Worm (Caenorhabditis elegans) whole organism, L4/young adult: ENCODE measurements around the gene Y67D2.2.

Source experiments
- W03F9.2 ChIP-seq: fragments of 150-350 bp; optimal IDR thresholded peaks from 2 replicates; lab custom pipeline; 2014; ENCODE audit warnings: missing biosample characterization, missing genetic modification characterization
- dao-5 ChIP-seq: sonication (generic microtip); optimal IDR thresholded peaks from 2 replicates; lab custom pipeline; 2016; ENCODE audit warnings: missing genotype, missing genetic modification characterization, moderate library complexity, missing compliant biosample characterization
- him-1 ChIP-seq: sonication (generic microtip); optimal IDR thresholded peaks from 2 replicates; lab custom pipeline; 2016; ENCODE audit warnings: missing genotype, missing genetic modification reagents, missing genetic modification characterization, missing compliant biosample characterization

The Y67D2.2 gene

DNA sequence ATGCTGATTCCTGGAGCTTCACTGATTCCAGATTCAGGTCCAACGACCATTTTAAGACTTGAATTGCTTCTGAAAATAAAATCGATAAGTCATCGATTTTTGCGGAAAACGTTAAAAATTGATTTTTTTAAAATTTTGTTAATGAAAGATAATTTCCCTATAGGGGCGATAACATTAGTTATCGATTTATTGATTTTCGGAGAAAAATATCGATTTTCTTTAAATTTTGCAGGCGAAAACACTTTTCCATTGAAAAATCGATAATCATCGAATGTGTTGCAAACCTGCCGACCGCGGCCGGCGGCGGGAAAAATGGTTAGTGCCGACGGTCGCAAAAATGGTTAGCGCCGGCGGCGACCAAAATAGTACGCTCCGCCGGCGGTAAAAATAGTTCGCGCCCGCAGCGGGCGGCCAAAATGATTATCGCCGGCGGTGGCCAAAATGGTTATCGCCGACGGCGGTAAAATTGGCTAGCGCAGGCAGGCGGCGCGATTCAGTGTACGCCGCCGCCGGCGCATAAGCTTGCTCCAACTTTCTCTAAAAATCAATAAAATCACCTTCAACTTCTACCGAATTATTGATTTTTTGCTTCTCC is 54.5 kb downstream of the Y67D2.2 start:
- TF ChIP-seq W03F9.2 (tag; lab: Kevin White, UChicago) (no peak), dao-5 (no peak), him-1 (no peak)

DNA sequence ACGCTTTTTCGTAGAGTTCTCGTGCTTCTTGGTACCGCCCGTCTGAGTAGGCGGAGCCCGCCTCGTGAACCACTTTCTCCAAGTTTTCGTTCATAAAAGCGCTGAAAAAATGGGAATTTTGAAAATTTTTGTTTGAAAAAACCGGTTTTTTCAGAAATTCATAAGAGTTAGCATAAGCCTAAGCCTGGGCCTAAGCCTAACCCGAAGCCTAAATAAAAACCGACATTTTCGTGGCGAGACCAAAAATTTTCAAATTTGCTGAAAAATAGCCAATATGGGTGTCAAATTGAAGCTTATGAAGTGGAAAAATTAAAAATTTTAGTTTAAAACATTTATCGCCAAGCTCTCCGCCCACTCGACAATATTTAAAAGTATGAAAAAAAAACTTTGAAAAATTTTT is 55.3 kb downstream of the Y67D2.2 start, which contains the start of gene Y22D7AL.9:
TSS of gene Y22D7AL.9 (minus strand) at position 101 of the 400 bp plus-strand sequence.
- TF ChIP-seq dao-5 (no peak), W03F9.2 (tag; lab: Kevin White, UChicago) (no peak), him-1 (no peak)

DNA sequence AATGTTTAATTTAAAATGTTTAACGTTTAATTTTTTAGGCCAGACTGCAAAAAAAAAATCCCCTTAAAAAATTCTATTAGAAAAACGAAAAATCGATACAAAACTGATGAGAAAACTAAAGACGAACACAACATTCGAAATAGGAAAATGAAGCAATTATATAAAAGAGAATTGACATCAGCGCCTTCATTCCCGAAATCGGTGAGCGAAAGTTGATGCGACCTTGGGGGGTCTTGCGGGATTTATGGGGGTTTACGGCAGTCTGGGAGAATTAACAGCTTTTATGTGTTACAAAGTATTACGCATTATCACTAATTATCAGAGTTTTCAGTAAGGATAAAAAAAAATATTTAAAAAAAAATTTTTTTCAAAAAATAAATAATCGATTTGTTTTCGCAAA is 55.8 kb downstream of the Y67D2.2 start:
- TF ChIP-seq him-1 (no peak), W03F9.2 (tag; lab: Kevin White, UChicago) (no peak)

DNA sequence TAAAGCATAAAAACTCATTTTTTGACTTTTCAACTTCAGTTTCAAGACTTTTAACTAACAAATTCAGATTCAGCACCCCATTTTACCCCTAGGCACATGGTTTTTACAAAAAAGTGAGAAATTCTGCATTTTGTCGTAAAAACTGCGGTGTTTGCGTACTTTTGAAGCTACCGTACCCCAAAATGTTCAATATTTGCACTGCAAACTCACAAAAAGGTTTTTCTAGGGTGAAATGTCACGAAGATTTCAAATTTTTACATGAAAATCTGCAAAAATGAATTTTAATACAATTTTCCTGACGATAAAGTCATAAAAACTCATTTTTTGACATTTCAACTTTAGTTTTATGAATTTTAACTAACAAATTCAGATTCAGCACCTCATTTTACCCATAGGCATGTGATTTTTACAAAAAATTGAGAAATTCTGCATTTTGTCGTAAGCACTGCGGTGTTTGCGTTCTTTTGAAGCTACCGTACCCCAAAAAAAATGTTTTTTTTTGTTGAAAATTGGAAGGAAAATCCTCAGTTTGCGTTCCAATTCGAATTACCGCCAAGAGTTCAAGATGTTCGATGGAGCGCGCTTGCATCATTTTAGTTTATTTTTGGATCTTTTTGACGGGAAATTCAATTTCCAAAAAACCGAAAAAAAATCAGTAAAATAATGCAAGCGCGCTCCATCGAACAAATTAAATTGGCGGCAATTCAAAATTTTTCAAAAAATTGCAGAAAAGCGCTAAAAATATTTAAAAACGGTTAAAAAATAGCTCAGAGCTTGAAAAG is 57.8 kb downstream of the Y67D2.2 start:
- no peak for TF ChIP-seq W03F9.2 (tag; lab: Kevin White, UChicago)
- peak; percentile 33 for TF ChIP-seq dao-5

DNA sequence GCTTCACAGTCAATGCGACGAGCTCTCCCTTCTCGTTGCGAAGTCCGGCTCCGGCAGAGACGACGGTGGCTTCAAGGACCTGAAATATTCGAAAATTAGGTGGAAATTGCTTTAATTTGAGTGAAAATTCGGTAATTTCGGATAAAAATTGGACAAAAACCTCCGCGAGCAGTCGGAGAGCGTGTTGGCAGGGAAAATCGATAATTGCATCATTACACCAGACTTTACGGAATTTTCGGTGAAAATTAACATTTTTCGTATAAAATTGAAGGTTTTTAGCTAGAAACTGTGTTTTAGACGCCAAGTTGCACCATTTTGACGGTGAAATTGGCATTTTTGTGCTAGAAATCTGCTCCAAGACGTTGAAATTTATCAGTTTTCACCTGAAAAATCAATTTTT is 59.7 kb downstream of the Y67D2.2 start:
- TF ChIP-seq dao-5 (no peak), W03F9.2 (tag; lab: Kevin White, UChicago) (no peak), him-1 (no peak)

DNA sequence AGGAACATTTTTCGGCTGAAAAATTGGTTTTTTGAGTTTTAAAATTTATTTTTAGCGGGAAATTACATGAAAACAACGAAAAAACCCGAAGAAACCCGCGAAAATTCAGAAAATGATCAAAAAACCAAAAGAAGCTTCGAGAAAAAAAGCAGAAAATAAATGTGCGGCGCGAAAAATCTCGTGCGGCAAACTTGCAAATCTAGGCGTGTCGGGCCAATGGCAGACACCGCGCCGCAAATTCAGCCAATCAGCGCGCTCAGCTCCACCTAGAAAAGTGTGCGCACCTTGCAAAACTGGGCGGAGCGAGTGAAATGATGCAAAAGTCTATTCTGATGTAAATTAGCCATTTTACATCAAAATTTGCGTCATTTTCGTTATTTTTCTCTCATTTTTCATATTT is 60.3 kb downstream of the Y67D2.2 start, which contains the start of gene Y22D7AL.10:
TSS of gene Y22D7AL.10 (minus strand) at position 15 of the 400 bp plus-strand sequence.
- peak; percentile 94 for TF ChIP-seq him-1
- peak; percentile 67 for TF ChIP-seq dao-5
- peak; percentile 93 for TF ChIP-seq W03F9.2 (tag; lab: Kevin White, UChicago)

DNA sequence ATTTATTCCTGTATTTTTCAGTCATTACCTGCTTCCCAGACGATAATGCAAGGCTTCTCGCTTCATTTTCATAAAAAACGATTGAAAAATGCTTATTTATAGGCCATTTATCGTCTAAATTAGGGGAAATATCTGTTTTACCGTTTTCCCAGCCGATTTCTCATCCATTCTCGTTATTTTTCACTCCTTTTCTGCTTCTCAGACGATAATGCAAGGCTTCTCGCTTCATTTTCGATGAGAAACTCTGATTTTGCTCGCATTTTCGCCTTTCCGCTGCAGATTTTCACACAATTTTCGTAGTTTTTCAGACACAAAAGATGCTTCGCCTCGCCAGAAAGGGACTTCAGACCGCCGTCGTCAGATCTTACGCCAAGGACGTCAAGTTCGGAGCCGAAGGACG is 60.8 kb downstream of the Y67D2.2 start, which contains the start of gene hsp-60:
TSS of gene hsp-60 (plus strand) at position 301 of the 400 bp plus-strand sequence.
- no peak for TF ChIP-seq W03F9.2 (tag; lab: Kevin White, UChicago)
